Fruit fly (Drosophila melanogaster): ENCODE data around the gene Atg8a.
A peak's percentile ranks its signal among the peaks of the same experiment; 100 is the strongest.

The Atg8a gene

DNA sequence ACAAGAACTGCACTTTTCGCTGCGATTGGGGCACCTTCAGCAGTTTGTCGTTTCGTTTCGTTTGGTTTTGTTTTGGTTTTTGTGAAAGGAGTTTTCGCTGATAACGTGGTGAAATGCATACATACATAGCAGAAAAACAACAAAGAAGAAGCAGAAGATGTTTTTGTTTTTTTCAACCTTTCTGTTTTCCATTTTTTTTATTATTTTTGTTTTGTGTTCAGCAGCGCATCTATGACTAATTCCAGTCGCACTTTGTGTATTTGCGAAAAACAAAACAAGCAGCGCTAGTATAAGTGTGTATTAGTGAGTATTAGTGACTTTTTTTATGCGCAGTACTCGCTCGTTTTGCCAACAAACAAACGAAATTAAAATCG, 1.2 kb downstream of the Atg8a start (continued):
- TF ChIP-seq CG15601 (tag; optimal IDR thresholded peaks at IDR 0.05), result peak; percentile 7
- TF ChIP-seq Awh (GFP tag; IDR thresholded peaks at IDR 0.05), result no peak
- TF ChIP-seq Mad (GFP tag; optimal IDR thresholded peaks at IDR 0.05), result no peak
- no peak for TF ChIP-seq CG6689 (GFP tag; IDR thresholded peaks at IDR 0.05)
- TF ChIP-seq kah (GFP tag; optimal IDR thresholded peaks at IDR 0.05), result no peak
- TF ChIP-seq H2.0 (GFP tag; IDR thresholded peaks at IDR 0.05), result no peak

DNA sequence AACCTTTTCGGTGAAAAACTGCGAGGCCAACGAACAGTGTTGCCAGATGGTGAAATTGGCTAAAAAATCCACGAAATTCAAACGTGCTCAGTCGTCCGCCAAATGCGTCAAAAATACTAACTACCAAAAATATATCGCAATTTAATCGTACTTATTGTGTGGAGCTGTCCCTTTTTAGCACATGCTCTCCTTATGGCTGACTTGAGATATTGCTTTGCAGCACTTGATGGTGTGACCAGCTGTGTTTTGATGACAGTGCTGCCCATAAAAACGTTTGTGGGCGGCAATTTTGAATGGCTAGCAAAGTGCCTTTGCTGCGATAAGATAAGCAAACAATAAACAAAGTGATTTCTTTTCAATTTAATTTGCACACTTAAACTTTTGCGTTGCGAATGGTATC, 3.9 kb downstream of the Atg8a start, which contains the start of gene Tango5:
Gene Tango5 (minus strand): TSS at position 208 of the 400 bp plus-strand sequence.
- TF ChIP-seq Lhr (GFP tag; optimal IDR thresholded peaks at IDR 0.05) (peak; percentile 79), CG15696 (tag; optimal IDR thresholded peaks at IDR 0.05) (no peak), YL-1 (GFP tag; optimal IDR thresholded peaks at IDR 0.05) (peak; percentile 21), CG4820 (GFP tag; optimal IDR thresholded peaks at IDR 0.05) (no peak), CG2129 (GFP tag; IDR thresholded peaks at IDR 0.05; ENCODE audit: partially characterized antibody) (0 out of 2 replicates have a peak, but pooled peaks have one; percentile 25), zen (tag; optimal IDR thresholded peaks at IDR 0.05) (peak; percentile 32), ara (GFP tag; IDR thresholded peaks at IDR 0.05) (no peak), insv (GFP tag; optimal IDR thresholded peaks at IDR 0.05) (peak in 1 of 2 experiments; percentile 16), grn (GFP tag; optimal IDR thresholded peaks at IDR 0.05) (peak; percentile 51), pan (optimal IDR thresholded peaks at IDR 0.05) (no peak), pan (GFP tag; optimal IDR thresholded peaks at IDR 0.05 in 1 of 2, IDR thresholded peaks at IDR 0.05 in 1 of 2) (no peak), onecut (GFP tag; IDR thresholded peaks at IDR 0.05) (no peak), CG16813 (GFP tag; IDR thresholded peaks at IDR 0.05; ENCODE audit: partially characterized antibody) (peak; percentile 57), GATAe (GFP tag; conservative IDR thresholded peaks at IDR 0.05) (peak; percentile 57; the same call in 1 of the 2 replicates), row (GFP tag; IDR thresholded peaks at IDR 0.05) (0 out of 3 replicates have a peak, but pooled peaks have one; percentile 25), CG13894 (tag; optimal IDR thresholded peaks at IDR 0.05) (peak; percentile 61), H2.0 (GFP tag; IDR thresholded peaks at IDR 0.05) (no peak), abd-A (tag; optimal IDR thresholded peaks at IDR 0.05) (peak; percentile 88), trem (tag; optimal IDR thresholded peaks at IDR 0.05) (peak; percentile 79), Elba2 (GFP tag; optimal IDR thresholded peaks at IDR 0.05) (peak; percentile 34), CG3847 (GFP tag; IDR thresholded peaks at IDR 0.05) (peak; percentile 68), CHES-1-like (GFP tag; optimal IDR thresholded peaks at IDR 0.05) (peak; percentile 21), phol (tag; optimal IDR thresholded peaks at IDR 0.05) (peak; percentile 46), HmgZ (tag; optimal IDR thresholded peaks at IDR 0.05) (peak; percentile 73), NfI (GFP tag; optimal IDR thresholded peaks at IDR 0.05) (no peak), CG17186 (GFP tag; optimal IDR thresholded peaks at IDR 0.05) (peak; percentile 59), inv (GFP tag; IDR thresholded peaks at IDR 0.05; ENCODE audit: partially characterized antibody) (peak; percentile 37; the same call in 1 of the 2 replicates), CG1832 (GFP tag; optimal IDR thresholded peaks at IDR 0.05) (peak; percentile 35), CG31441 (GFP tag; IDR thresholded peaks at IDR 0.05) (0 out of 2 replicates have a peak, but pooled peaks have one; percentile 15), Dp (GFP tag; optimal IDR thresholded peaks at IDR 0.05) (peak; percentile 98), h (optimal IDR thresholded peaks at IDR 0.05) (no peak), CG8478 (optimal IDR thresholded peaks at IDR 0.05) (peak; percentile 75), CG10321 (GFP tag; IDR thresholded peaks at IDR 0.05) (peak; percentile 93), unc-4 (GFP tag; IDR thresholded peaks at IDR 0.05; ENCODE audit: partially characterized antibody) (peak; percentile 62; the same call in 1 of the 2 replicates), dpn (GFP tag; optimal IDR thresholded peaks at IDR 0.05) (peak in 1 of 2 experiments; percentile 17), CG12104 (GFP tag; optimal IDR thresholded peaks at IDR 0.05) (peak; percentile 13), Pdp1 (GFP tag; optimal IDR thresholded peaks at IDR 0.05) (peak in 1 of 2 experiments; percentile 40), CrebB (tag; optimal IDR thresholded peaks at IDR 0.05) (peak; percentile 15), CG17361 (GFP tag; IDR thresholded peaks at IDR 0.05) (peak; percentile 38; the same call in 1 of the 3 replicates), CG15514 (GFP tag; optimal IDR thresholded peaks at IDR 0.05) (peak; percentile 58), MBD-R2 (GFP tag; IDR thresholded peaks at IDR 0.05) (0 out of 2 replicates have a peak, but pooled peaks have one; percentile 25), Nf-YC (tag; optimal IDR thresholded peaks at IDR 0.05) (peak; percentile 50), pb (GFP tag; optimal IDR thresholded peaks at IDR 0.05) (no peak), HmgD (GFP tag; optimal IDR thresholded peaks at IDR 0.05) (peak; percentile 79)
